Fruit fly (Drosophila melanogaster) whole organism: ENCODE data around the gene Fuca.

Source experiments
- CG8478 ChIP-seq: fragments of >200 bp; optimal IDR thresholded peaks from 2 replicates; lab custom pipeline; 2018; ENCODE audit warnings: inconsistent platforms
- Dll ChIP-seq: fragments of >200 bp; optimal IDR thresholded peaks from 2 replicates; lab custom pipeline; 2017
- EcR ChIP-seq, 2 experiments: fragments of >200 bp; optimal IDR thresholded peaks; 2 replicates each; lab custom pipeline; 2017; ENCODE audit warnings: missing biosample characterization in 2 of 2, missing genetic modification characterization in 2 of 2, missing genetic modification reagents in 2 of 2
- pan ChIP-seq: fragments of >200 bp; optimal IDR thresholded peaks from 2 replicates; lab custom pipeline; 2017
- psq ChIP-seq: fragments of >200 bp; optimal IDR thresholded peaks from 2 replicates; lab custom pipeline; 2017
- usp ChIP-seq: fragments of >200 bp; optimal IDR thresholded peaks from 2 replicates; lab custom pipeline; 2017; ENCODE audit warnings: missing biosample characterization, missing genetic modification characterization, mixed read lengths

Gene Fuca

dm6 chr3L:11534391-11535246 lies 12.1 kb upstream of the Fuca start:
- TF ChIP-seq CG8478 (lab: Kevin White, UChicago), result no peak
- no peak for TF ChIP-seq usp
- no peak for TF ChIP-seq psq
- TF ChIP-seq pan (lab: Kevin White, UChicago), result no peak
- TF ChIP-seq Dll (lab: Kevin White, UChicago), result no peak
- no peak for TF ChIP-seq EcR (GFP tag; optimal IDR thresholded peaks at IDR 0.05; lab: Kevin White, UChicago)

- TF ChIP-seq CG8478 (lab: Kevin White, UChicago) (no peak), EcR (GFP tag; optimal IDR thresholded peaks at IDR 0.05; lab: Kevin White, UChicago) (no peak), Dll (lab: Kevin White, UChicago) (no peak), usp (no peak), psq (no peak), pan (lab: Kevin White, UChicago) (no peak)
Measured at dm6 chr3L:11533704-11534319, 11.3 kb upstream of the Fuca start.

- no peak for TF ChIP-seq psq
- no peak for TF ChIP-seq CG8478 (lab: Kevin White, UChicago)
- TF ChIP-seq Dll (lab: Kevin White, UChicago), result no peak
- TF ChIP-seq pan (lab: Kevin White, UChicago), result no peak
- no peak for TF ChIP-seq EcR (GFP tag; optimal IDR thresholded peaks at IDR 0.05; lab: Kevin White, UChicago)
- TF ChIP-seq usp, result no peak
Measured at dm6 chr3L:11531994-11532732, 9.7 kb upstream of the Fuca start.

- no peak for TF ChIP-seq EcR (GFP tag; optimal IDR thresholded peaks at IDR 0.05; lab: Kevin White, UChicago)
Measured at dm6 chr3L:11531300-11531699, 8.8 kb upstream of the Fuca start.

- TF ChIP-seq CG8478 (lab: Kevin White, UChicago), result no peak
- no peak for TF ChIP-seq usp
- no peak for TF ChIP-seq Dll (lab: Kevin White, UChicago)
- TF ChIP-seq pan (lab: Kevin White, UChicago), result no peak
- no peak for TF ChIP-seq EcR (GFP tag; optimal IDR thresholded peaks at IDR 0.05; lab: Kevin White, UChicago)
Measured at dm6 chr3L:11530370-11530769, 7.9 kb upstream of the Fuca start.

dm6 chr3L:11529707-11530106 lies 7.2 kb upstream of the Fuca start:
- TF ChIP-seq EcR (GFP tag; optimal IDR thresholded peaks at IDR 0.05; lab: Kevin White, UChicago) (no peak), usp (no peak), CG8478 (lab: Kevin White, UChicago) (no peak), Dll (lab: Kevin White, UChicago) (no peak), pan (lab: Kevin White, UChicago) (no peak), psq (no peak)

dm6 chr3L:11528397-11528923 lies 5.9 kb upstream of the Fuca start:
- TF ChIP-seq psq, result no peak
- TF ChIP-seq pan (lab: Kevin White, UChicago), result no peak
- no peak for TF ChIP-seq usp
- no peak for TF ChIP-seq Dll (lab: Kevin White, UChicago)
- TF ChIP-seq EcR (GFP tag; optimal IDR thresholded peaks at IDR 0.05; lab: Kevin White, UChicago), result no peak
- no peak for TF ChIP-seq CG8478 (lab: Kevin White, UChicago)

- TF ChIP-seq Dll (lab: Kevin White, UChicago), result no peak
- TF ChIP-seq pan (lab: Kevin White, UChicago), result no peak
- no peak for TF ChIP-seq EcR (GFP tag; optimal IDR thresholded peaks at IDR 0.05; lab: Kevin White, UChicago)
- TF ChIP-seq psq, result no peak
- no peak for TF ChIP-seq CG8478 (lab: Kevin White, UChicago)
- TF ChIP-seq usp, result no peak
Measured at dm6 chr3L:11526644-11527184, 4.2 kb upstream of the Fuca start.

dm6 chr3L:11525765-11526164 lies 3.3 kb upstream of the Fuca start:
- no peak for TF ChIP-seq Dll (lab: Kevin White, UChicago)
- TF ChIP-seq psq, result no peak
- TF ChIP-seq usp, result no peak
- no peak for TF ChIP-seq pan (lab: Kevin White, UChicago)
- TF ChIP-seq EcR (GFP tag; optimal IDR thresholded peaks at IDR 0.05; lab: Kevin White, UChicago), result no peak
- TF ChIP-seq CG8478 (lab: Kevin White, UChicago), result no peak

- no peak for TF ChIP-seq Dll (lab: Kevin White, UChicago)
- TF ChIP-seq usp, result no peak
- no peak for TF ChIP-seq pan (lab: Kevin White, UChicago)
- no peak for TF ChIP-seq psq
- TF ChIP-seq CG8478 (lab: Kevin White, UChicago), result no peak
- TF ChIP-seq EcR (GFP tag; optimal IDR thresholded peaks at IDR 0.05; lab: Kevin White, UChicago), result no peak
Measured at dm6 chr3L:11523286-11523685, 773 bp upstream of the Fuca start.

dm6 chr3L:11516229-11516628 lies 6.3 kb downstream of the Fuca start:
- TF ChIP-seq Dll (lab: Kevin White, UChicago), result no peak
- no peak for TF ChIP-seq pan (lab: Kevin White, UChicago)
- TF ChIP-seq usp, result no peak
- no peak for TF ChIP-seq CG8478 (lab: Kevin White, UChicago)
- no peak for TF ChIP-seq psq
- TF ChIP-seq EcR (GFP tag; optimal IDR thresholded peaks at IDR 0.05; lab: Kevin White, UChicago), result no peak
